Fruit fly (Drosophila melanogaster) whole organism, embryonic: ENCODE results near the gene CG15336.
A peak's percentile ranks its signal among the peaks of the same experiment; 100 is the strongest.

Source experiments
- Bdp1 ChIP-seq: fragments of 200-800 bp; sonication (Bioruptor generic); optimal IDR thresholded peaks from 3 replicates; lab custom pipeline; 2016; ENCODE audit warnings: missing biosample characterization, missing genetic modification characterization
- C15 ChIP-seq: fragments of 200-800 bp; sonication (Bioruptor generic); IDR thresholded peaks from 3 replicates; pipeline ENCODE4 v1.3.6; 2022; ENCODE audit warnings: missing biosample characterization, missing genetic modification characterization
- CG11456 ChIP-seq: fragments of 200-800 bp; sonication (Bioruptor generic); IDR thresholded peaks from 3 replicates; pipeline ENCODE4 v1.3.6; 2022; ENCODE audit warnings: missing biosample characterization, missing genetic modification characterization
- CG11695 ChIP-seq: fragments of 200-800 bp; sonication (Bioruptor generic); IDR thresholded peaks from 3 replicates; pipeline ENCODE4 v1.3.6; 2022; ENCODE audit warnings: missing biosample characterization, missing genetic modification characterization
- CG14050 ChIP-seq: fragments of 200-800 bp; sonication (Bioruptor generic); IDR thresholded peaks from 3 replicates; pipeline ENCODE4 v1.3.6; 2022; ENCODE audit warnings: missing biosample characterization, missing genetic modification characterization
- CG15514 ChIP-seq: fragments of 200-800 bp; sonication (Bioruptor generic); optimal IDR thresholded peaks from 3 replicates; lab custom pipeline; 2017; ENCODE audit warnings: missing biosample characterization, missing genetic modification characterization, mild to moderate bottlenecking, moderate library complexity, missing genetic modification reagents
- CG16813 ChIP-seq: fragments of 200-800 bp; sonication (Bioruptor generic); IDR thresholded peaks from 3 replicates; pipeline ENCODE4 v1.3.6; 2022; ENCODE audit warnings: missing biosample characterization, missing genetic modification characterization; ENCODE audit not compliant: partially characterized antibody
- CG17802 ChIP-seq: fragments of 200-800 bp; sonication (Bioruptor generic); optimal IDR thresholded peaks from 2 replicates; lab custom pipeline; 2018; ENCODE audit warnings: missing biosample characterization, mild to moderate bottlenecking, missing genetic modification characterization, moderate library complexity
- CG1792 ChIP-seq: fragments of 200-800 bp; sonication (Bioruptor generic); optimal IDR thresholded peaks from 2 replicates; lab custom pipeline; 2016; ENCODE audit warnings: missing biosample characterization, missing genetic modification characterization
- CG2129 ChIP-seq: fragments of 200-800 bp; sonication (Bioruptor generic); IDR thresholded peaks from 2 replicates; pipeline ENCODE4 v1.3.6; 2022; ENCODE audit warnings: missing biosample characterization, missing genetic modification characterization; ENCODE audit not compliant: partially characterized antibody
- CG31224 ChIP-seq: fragments of 200-800 bp; sonication (Bioruptor generic); IDR thresholded peaks from 2 replicates; pipeline ENCODE4 v1.3.6; 2022; ENCODE audit warnings: missing biosample characterization, missing genetic modification characterization
- CG3281 ChIP-seq: fragments of 200-800 bp; sonication (Bioruptor generic); optimal IDR thresholded peaks from 3 replicates; lab custom pipeline; 2017; ENCODE audit warnings: missing biosample characterization, mild to moderate bottlenecking, missing genetic modification characterization
- CG34376 ChIP-seq: fragments of 200-800 bp; sonication (Bioruptor generic); optimal IDR thresholded peaks from 2 replicates; lab custom pipeline; 2018; ENCODE audit warnings: missing biosample characterization, mild to moderate bottlenecking, missing genetic modification characterization
- CG3847 ChIP-seq: fragments of 200-800 bp; sonication (Bioruptor generic); IDR thresholded peaks from 2 replicates; pipeline ENCODE4 v1.3.6; 2022; ENCODE audit warnings: missing biosample characterization, missing genetic modification characterization
- CG3995 ChIP-seq: fragments of 200-800 bp; sonication (Bioruptor generic); optimal IDR thresholded peaks from 3 replicates; lab custom pipeline; 2016; ENCODE audit warnings: missing biosample characterization, missing genetic modification characterization
- CG43689 ChIP-seq: fragments of 200-800 bp; sonication (Bioruptor generic); IDR thresholded peaks from 2 replicates; pipeline ENCODE4 v1.3.6; 2022; ENCODE audit warnings: missing biosample characterization, missing genetic modification characterization
- CG5180 ChIP-seq: fragments of 200-800 bp; sonication (Bioruptor generic); optimal IDR thresholded peaks from 3 replicates; lab custom pipeline; 2017; ENCODE audit warnings: missing biosample characterization, missing genetic modification characterization, mild to moderate bottlenecking, moderate library complexity, missing genetic modification reagents
- CG5953 ChIP-seq: fragments of 200-800 bp; sonication (Bioruptor generic); IDR thresholded peaks from 2 replicates; pipeline ENCODE4 v1.3.6; 2022; ENCODE audit warnings: missing biosample characterization, missing genetic modification characterization
- CG9437 ChIP-seq: fragments of 200-800 bp; sonication (Bioruptor generic); optimal IDR thresholded peaks from 2 replicates; lab custom pipeline; 2018; ENCODE audit warnings: missing biosample characterization, mild to moderate bottlenecking, missing genetic modification characterization
- CG9609 ChIP-seq: fragments of 200-800 bp; sonication (Bioruptor generic); optimal IDR thresholded peaks from 3 replicates; lab custom pipeline; 2016; ENCODE audit warnings: missing biosample characterization, missing genetic modification characterization
- CTCF ChIP-seq: fragments of 200-800 bp; sonication (Bioruptor generic); optimal IDR thresholded peaks from 2 replicates; lab custom pipeline; 2017; ENCODE audit warnings: missing biosample characterization, mild to moderate bottlenecking, missing genetic modification characterization, moderate library complexity
- D19B ChIP-seq: fragments of 200-800 bp; sonication (Bioruptor generic); optimal IDR thresholded peaks from 2 replicates; lab custom pipeline; 2017; ENCODE audit warnings: missing biosample characterization, mild to moderate bottlenecking, missing genetic modification characterization
- Doc3 ChIP-seq: fragments of 200-800 bp; sonication (Bioruptor generic); IDR thresholded peaks from 3 replicates; pipeline ENCODE4 v1.3.6; 2022; ENCODE audit warnings: missing biosample characterization, missing genetic modification characterization; ENCODE audit not compliant: partially characterized antibody
- Dref ChIP-seq: fragments of 200-800 bp; sonication (Bioruptor generic); IDR thresholded peaks from 2 replicates; pipeline ENCODE4 v1.3.6; 2022; ENCODE audit warnings: missing biosample characterization, missing genetic modification characterization
- Drgx ChIP-seq: fragments of 200-800 bp; sonication (Bioruptor generic); IDR thresholded peaks from 2 replicates; pipeline ENCODE4 v1.3.6; 2022; ENCODE audit warnings: missing biosample characterization, missing genetic modification characterization
- ERR ChIP-seq: fragments of 200-800 bp; sonication (Bioruptor generic); optimal IDR thresholded peaks from 2 replicates; lab custom pipeline; 2016; ENCODE audit warnings: missing biosample characterization, missing genetic modification characterization
- Elba2 ChIP-seq: fragments of 200-800 bp; sonication (Bioruptor generic); optimal IDR thresholded peaks from 3 replicates; lab custom pipeline; 2016; ENCODE audit warnings: missing biosample characterization, missing genetic modification characterization
- Fer1 ChIP-seq: fragments of 200-800 bp; sonication (Bioruptor generic); optimal IDR thresholded peaks from 2 replicates; lab custom pipeline; 2017; ENCODE audit warnings: missing biosample characterization, mild to moderate bottlenecking, missing genetic modification characterization
- Lim3 ChIP-seq: fragments of 200-800 bp; sonication (Bioruptor generic); IDR thresholded peaks from 2 replicates; pipeline ENCODE4 v1.3.6; 2022; ENCODE audit warnings: missing biosample characterization, missing genetic modification characterization
- Lpt ChIP-seq: fragments of >200 bp; optimal IDR thresholded peaks from 2 replicates; lab custom pipeline; 2018; ENCODE audit warnings: missing biosample characterization, missing genetic modification characterization
- NC2α ChIP-seq: fragments of 200-800 bp; sonication (Bioruptor generic); optimal IDR thresholded peaks from 2 replicates; lab custom pipeline; 2016; ENCODE audit warnings: missing biosample characterization, missing genetic modification characterization
- Nf-YC ChIP-seq: fragments of 200-800 bp; optimal IDR thresholded peaks from 3 replicates; lab custom pipeline; 2019; ENCODE audit warnings: missing biosample characterization, mild to moderate bottlenecking, missing genetic modification characterization, moderate library complexity
- Optix ChIP-seq: fragments of 200-800 bp; sonication (Bioruptor generic); IDR thresholded peaks from 3 replicates; pipeline ENCODE4 v1.3.6; 2022; ENCODE audit warnings: missing biosample characterization, missing genetic modification characterization
- PHDP ChIP-seq: fragments of 200-800 bp; sonication (Bioruptor generic); optimal IDR thresholded peaks from 3 replicates; lab custom pipeline; 2018; ENCODE audit warnings: missing biosample characterization, mild to moderate bottlenecking, missing genetic modification characterization, moderate library complexity
- Sox102F ChIP-seq: fragments of 200-800 bp; sonication (Bioruptor generic); optimal IDR thresholded peaks from 2 replicates; lab custom pipeline; 2018; ENCODE audit warnings: missing biosample characterization, mild to moderate bottlenecking, missing genetic modification characterization, moderate library complexity
- Ssrp ChIP-seq: fragments of 200-800 bp; sonication (Bioruptor generic); optimal IDR thresholded peaks from 2 replicates; lab custom pipeline; 2018; ENCODE audit warnings: missing biosample characterization, mild to moderate bottlenecking, missing genetic modification characterization, moderate library complexity
- btn ChIP-seq: fragments of 200-800 bp; sonication (Bioruptor generic); optimal IDR thresholded peaks from 2 replicates; lab custom pipeline; 2016; ENCODE audit warnings: missing biosample characterization, missing genetic modification characterization
- ci ChIP-seq: fragments of 200-800 bp; sonication (Bioruptor generic); IDR thresholded peaks from 3 replicates; pipeline ENCODE4 v1.3.6; 2022; ENCODE audit warnings: missing biosample characterization, missing genetic modification characterization
- crp ChIP-seq, 2 experiments: fragments of 200-800 bp; sonication (Bioruptor generic); optimal IDR thresholded peaks; 2 replicates in 1 of 2; 3 replicates in 1 of 2; lab custom pipeline; 2017; ENCODE audit warnings: missing biosample characterization in 2 of 2, missing genetic modification characterization in 2 of 2, mild to moderate bottlenecking in 1 of 2, moderate library complexity in 1 of 2
- en ChIP-seq: fragments of 200-800 bp; sonication (Bioruptor generic); optimal IDR thresholded peaks from 2 replicates; lab custom pipeline; 2016; ENCODE audit warnings: missing biosample characterization, missing genetic modification characterization
- gce ChIP-seq: fragments of 200-800 bp; sonication (Bioruptor generic); IDR thresholded peaks from 3 replicates; pipeline ENCODE4 v1.3.6; 2022; ENCODE audit warnings: missing biosample characterization, missing genetic modification characterization
- gsb-n ChIP-seq: fragments of 200-800 bp; sonication (Bioruptor generic); optimal IDR thresholded peaks from 3 replicates; lab custom pipeline; 2018; ENCODE audit warnings: missing biosample characterization, mild to moderate bottlenecking, missing genetic modification characterization
- kay ChIP-seq: fragments of 200-800 bp; sonication (Bioruptor generic); optimal IDR thresholded peaks from 2 replicates; lab custom pipeline; 2016; ENCODE audit warnings: missing biosample characterization, missing genetic modification characterization
- lab ChIP-seq: fragments of 200-800 bp; sonication (Bioruptor generic); optimal IDR thresholded peaks from 3 replicates; lab custom pipeline; 2017; ENCODE audit warnings: missing biosample characterization, missing genetic modification characterization, mild to moderate bottlenecking, moderate library complexity, missing genetic modification reagents
- nau ChIP-seq: fragments of 200-800 bp; sonication (Bioruptor generic); optimal IDR thresholded peaks from 3 replicates; lab custom pipeline; 2017; ENCODE audit warnings: missing biosample characterization, mild to moderate bottlenecking, missing genetic modification characterization, missing genetic modification reagents
- rib ChIP-seq: fragments of 200-800 bp; sonication (Bioruptor generic); IDR thresholded peaks from 2 replicates; pipeline ENCODE4 v1.3.6; 2022; ENCODE audit warnings: missing biosample characterization, missing genetic modification characterization
- row ChIP-seq: fragments of 200-800 bp; sonication (Bioruptor generic); IDR thresholded peaks from 3 replicates; pipeline ENCODE4 v1.3.6; 2022; ENCODE audit warnings: missing biosample characterization, missing genetic modification characterization
- sqz ChIP-seq: fragments of 200-800 bp; sonication (Bioruptor generic); optimal IDR thresholded peaks from 3 replicates; lab custom pipeline; 2018; ENCODE audit warnings: missing biosample characterization, mild to moderate bottlenecking, missing genetic modification characterization
- sr ChIP-seq: fragments of 200-800 bp; sonication (Bioruptor generic); IDR thresholded peaks from 3 replicates; pipeline ENCODE4 v1.3.6; 2022; ENCODE audit warnings: missing biosample characterization, missing genetic modification characterization
- trh ChIP-seq: fragments of 200-800 bp; sonication (Bioruptor generic); optimal IDR thresholded peaks from 2 replicates; lab custom pipeline; 2016; ENCODE audit warnings: missing biosample characterization, missing genetic modification characterization
- tx ChIP-seq: fragments of 200-800 bp; sonication (Bioruptor generic); optimal IDR thresholded peaks from 2 replicates; lab custom pipeline; 2016; ENCODE audit warnings: missing biosample characterization, missing genetic modification characterization

CG15336 gene

DNA sequence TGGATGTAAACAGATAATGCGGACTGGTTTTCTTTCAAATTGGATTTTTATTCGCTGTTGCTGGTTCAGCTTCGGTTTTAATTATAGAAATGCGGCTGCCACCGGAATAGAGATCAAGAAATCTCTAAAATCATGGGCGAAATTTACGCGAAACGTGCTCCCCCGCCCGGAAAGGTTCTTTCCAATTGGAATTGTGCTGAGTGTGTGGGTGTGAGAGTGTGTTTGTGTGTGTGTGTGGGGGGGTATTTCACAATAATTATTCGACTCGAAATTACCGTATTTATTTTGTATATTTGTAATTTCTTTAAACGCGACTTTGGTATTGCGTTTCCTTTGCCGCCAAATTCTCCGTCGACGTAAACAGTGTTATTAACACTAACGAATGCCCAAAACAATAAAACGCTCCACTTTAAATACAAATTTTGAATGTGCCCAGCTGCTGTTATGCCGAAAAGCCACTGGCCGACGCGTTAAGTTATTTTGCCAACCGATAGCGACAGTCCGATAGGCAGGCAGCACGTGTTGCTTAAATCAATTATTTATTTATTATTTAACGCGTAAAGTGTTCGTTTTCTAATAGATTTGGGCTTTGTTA is 31.9 kb upstream of the CG15336 start, which contains the start of gene Gclc:
Gene Gclc, minus strand, starts transcription at position 431 of the 595 bp plus-strand sequence.
- no peak for TF ChIP-seq CG2129 (GFP tag; lab: Robert Waterston, UW)
- TF ChIP-seq Bdp1 (GFP tag; lab: Kevin White, UChicago): no peak
- no peak for TF ChIP-seq CG1792 (GFP tag; lab: Kevin White, UChicago)
- no peak for TF ChIP-seq Optix (GFP tag; lab: Robert Waterston, UW)
- TF ChIP-seq nau (GFP tag; lab: Kevin White, UChicago): peak; percentile 19
- TF ChIP-seq gce: no peak
- no peak for TF ChIP-seq PHDP (tag; lab: Kevin White, UChicago)
- no peak for TF ChIP-seq CG11695 (GFP tag; lab: Robert Waterston, UW)
- TF ChIP-seq Drgx: no peak
- no peak for TF ChIP-seq CTCF (GFP tag; lab: Kevin White, UChicago)
- no peak for TF ChIP-seq CG9437 (GFP tag; lab: Kevin White, UChicago)
- TF ChIP-seq kay (GFP tag; lab: Kevin White, UChicago): no peak
- TF ChIP-seq Lpt (GFP tag; lab: Kevin White, UChicago): no peak
- TF ChIP-seq CG14050 (GFP tag; lab: Robert Waterston, UW): no peak
- TF ChIP-seq rib (GFP tag; lab: Robert Waterston, UW): no peak
- TF ChIP-seq NC2α (GFP tag; lab: Kevin White, UChicago): no peak
- no peak for TF ChIP-seq CG43689 (GFP tag; lab: Robert Waterston, UW)
- peak; percentile 14 for TF ChIP-seq Nf-YC (tag; lab: Kevin White, UChicago)
- no peak for TF ChIP-seq C15
- no peak for TF ChIP-seq CG17802 (tag; lab: Kevin White, UChicago)
- TF ChIP-seq Ssrp (tag; lab: Kevin White, UChicago): no peak
- TF ChIP-seq tx: no peak
- peak; percentile 24 for TF ChIP-seq lab (GFP tag; lab: Kevin White, UChicago)
- no peak for TF ChIP-seq CG31224 (GFP tag; lab: Robert Waterston, UW)
- TF ChIP-seq CG9609 (GFP tag; lab: Kevin White, UChicago): no peak
- TF ChIP-seq en (GFP tag; lab: Kevin White, UChicago): no peak
- TF ChIP-seq CG3995 (GFP tag; lab: Kevin White, UChicago): peak; percentile 24
- peak; percentile 29; the same call in 1 of the 3 replicates for TF ChIP-seq CG16813 (GFP tag; lab: Robert Waterston, UW)
- TF ChIP-seq ci (GFP tag; lab: Robert Waterston, UW): 0 out of 3 replicates have a peak, but pooled peaks have one; percentile 37
- peak; percentile 3 for TF ChIP-seq D19B (GFP tag; lab: Kevin White, UChicago)
- 0 out of 3 replicates have a peak, but pooled peaks have one; percentile 35 for TF ChIP-seq Doc3 (GFP tag; lab: Robert Waterston, UW)
- TF ChIP-seq trh: no peak
- TF ChIP-seq Sox102F (GFP tag; lab: Kevin White, UChicago): no peak
- TF ChIP-seq Dref (GFP tag; lab: Robert Waterston, UW): peak; percentile 60
- 0 out of 3 replicates have a peak, but pooled peaks have one; percentile 52 for TF ChIP-seq sr (GFP tag; lab: Robert Waterston, UW)
- TF ChIP-seq CG3847 (GFP tag; lab: Robert Waterston, UW): 0 out of 2 replicates have a peak, but pooled peaks have one; percentile 30
- TF ChIP-seq row (GFP tag; lab: Robert Waterston, UW): peak; percentile 25; the same call in 1 of the 3 replicates
- peak; percentile 39 for TF ChIP-seq CG15514 (GFP tag; lab: Kevin White, UChicago)
- TF ChIP-seq Elba2: peak; percentile 55
- no peak for TF ChIP-seq CG11456 (GFP tag; lab: Robert Waterston, UW)
- no peak for TF ChIP-seq CG5953 (GFP tag; lab: Robert Waterston, UW)
- peak; percentile 41 for TF ChIP-seq CG34376 (GFP tag; lab: Kevin White, UChicago)
- TF ChIP-seq CG5180 (GFP tag; lab: Kevin White, UChicago): no peak
- TF ChIP-seq Fer1 (GFP tag; lab: Kevin White, UChicago): peak; percentile 25
- peak in 1 of 2 experiments; percentile 23 for TF ChIP-seq crp (GFP tag; optimal IDR thresholded peaks at IDR 0.05; lab: Kevin White, UChicago)
- TF ChIP-seq btn (GFP tag; lab: Kevin White, UChicago): no peak
- no peak for TF ChIP-seq gsb-n (tag; lab: Kevin White, UChicago)
- TF ChIP-seq Lim3 (GFP tag; lab: Robert Waterston, UW): no peak
- TF ChIP-seq CG3281 (GFP tag; lab: Kevin White, UChicago): peak; percentile 11
- TF ChIP-seq sqz (GFP tag; lab: Kevin White, UChicago): no peak
- TF ChIP-seq ERR (GFP tag; lab: Kevin White, UChicago): no peak
